Worm (Caenorhabditis elegans): ENCODE results near the gene nlp-70.

Gene nlp-70

ce11 chrV:237012-237411 lies 35.7 kb downstream of the nlp-70 start:
- TF ChIP-seq sox-4 (tag; optimal IDR thresholded peaks at IDR 0.05) (no peak), ceh-19 (GFP tag; optimal IDR thresholded peaks at IDR 0.05) (no peak), elt-2 (tag; optimal IDR thresholded peaks at IDR 0.05) (no peak), dve-1 (tag; optimal IDR thresholded peaks at IDR 0.05) (no peak), nhr-232 (tag; optimal IDR thresholded peaks at IDR 0.05) (no peak), ceh-2 (tag; optimal IDR thresholded peaks at IDR 0.05) (no peak), pax-1 (tag; optimal IDR thresholded peaks at IDR 0.05) (no peak), hlh-30 (tag; optimal IDR thresholded peaks at IDR 0.05; ENCODE audit: insufficient read depth) (no peak), fkh-6 (tag; optimal IDR thresholded peaks at IDR 0.05) (no peak), pqm-1 (tag; optimal IDR thresholded peaks at IDR 0.05) (no peak), nhr-11 (tag; optimal IDR thresholded peaks at IDR 0.05) (no peak), ceh-48 (tag; optimal IDR thresholded peaks at IDR 0.05) (no peak), hlh-13 (GFP tag; optimal IDR thresholded peaks at IDR 0.05) (no peak), madf-2 (tag; optimal IDR thresholded peaks at IDR 0.05) (no peak), unc-3 (GFP tag; conservative IDR thresholded peaks at IDR 0.05) (no peak), unc-3 (tag; optimal IDR thresholded peaks at IDR 0.05) (no peak), unc-86 (tag; optimal IDR thresholded peaks at IDR 0.05) (no peak), ahr-1 (tag; optimal IDR thresholded peaks at IDR 0.05) (no peak), fkh-10 (GFP tag; optimal IDR thresholded peaks at IDR 0.05) (no peak), npax-4 (tag; optimal IDR thresholded peaks at IDR 0.05) (no peak)

ce11 chrV:234572-234971 lies 38.2 kb downstream of the nlp-70 start, which contains the start of gene kin-33:
TSS of gene kin-33 (minus strand) at chrV:234672.
- TF ChIP-seq ceh-2 (tag; optimal IDR thresholded peaks at IDR 0.05) (no peak), odd-2 (tag; optimal IDR thresholded peaks at IDR 0.05) (no peak), K02D7.2 (tag; optimal IDR thresholded peaks at IDR 0.05) (no peak), fax-1 (tag; optimal IDR thresholded peaks at IDR 0.05) (no peak), ceh-31 (tag; optimal IDR thresholded peaks at IDR 0.05) (no peak)

Data from whole organism, late embryonic.